Worm (Caenorhabditis elegans) whole organism, L2 larva: ENCODE results near the gene srw-53.

Experiments
- C34F6.9 ChIP-seq: fragments of 150-350 bp; optimal IDR thresholded peaks from 2 replicates; lab custom pipeline; 2014; ENCODE audit warnings: missing biosample characterization, missing genetic modification characterization
- R02D3.7 ChIP-seq: fragments of 150-350 bp; optimal IDR thresholded peaks from 2 replicates; lab custom pipeline; 2014; ENCODE audit warnings: missing biosample characterization, missing genetic modification characterization
- Y55F3AM.14 ChIP-seq: fragments of 200-800 bp; sonication (Bioruptor generic); optimal IDR thresholded peaks from 2 replicates; lab custom pipeline; 2018; ENCODE audit warnings: mild to moderate bottlenecking, missing genetic modification characterization, missing compliant biosample characterization
- ZK546.5 ChIP-seq: sonication (generic microtip); optimal IDR thresholded peaks from 2 replicates; lab custom pipeline; 2017; ENCODE audit warnings: missing biosample characterization, missing genetic modification characterization
- ama-1 ChIP-seq: fragments of 150-350 bp; optimal IDR thresholded peaks from 2 replicates; lab custom pipeline; 2018; ENCODE audit warnings: inconsistent platforms
- ceh-16 ChIP-seq: fragments of 150-350 bp; optimal IDR thresholded peaks from 2 replicates; lab custom pipeline; 2014; ENCODE audit warnings: missing biosample characterization, missing genetic modification characterization
- ceh-82 ChIP-seq: fragments of 150-350 bp; optimal IDR thresholded peaks from 2 replicates; lab custom pipeline; 2014; ENCODE audit warnings: missing biosample characterization, missing genetic modification characterization
- crh-2 ChIP-seq: sonication (generic microtip); optimal IDR thresholded peaks from 2 replicates; lab custom pipeline; 2017; ENCODE audit warnings: missing biosample characterization, missing genetic modification characterization
- dmd-4 ChIP-seq: sonication (generic microtip); optimal IDR thresholded peaks from 2 replicates; lab custom pipeline; 2017; ENCODE audit warnings: missing biosample characterization, missing genetic modification characterization
- egl-27 ChIP-seq: sonication (generic microtip); optimal IDR thresholded peaks from 3 replicates; lab custom pipeline; 2017; ENCODE audit warnings: missing biosample characterization, missing genetic modification reagents, missing genetic modification characterization
- elt-1 ChIP-seq: fragments of 150-350 bp; optimal IDR thresholded peaks from 2 replicates; lab custom pipeline; 2014; ENCODE audit warnings: missing biosample characterization, missing genetic modification characterization
- elt-3 ChIP-seq: sonication (generic microtip); optimal IDR thresholded peaks from 2 replicates; lab custom pipeline; 2017; ENCODE audit warnings: missing biosample characterization, missing genetic modification characterization
- fos-1 ChIP-seq: fragments of 150-350 bp; optimal IDR thresholded peaks from 2 replicates; lab custom pipeline; 2014; ENCODE audit warnings: missing biosample characterization, missing genetic modification characterization
- lin-11 ChIP-seq: fragments of 150-350 bp; sonication (generic microtip); optimal IDR thresholded peaks from 2 replicates; lab custom pipeline; 2014; ENCODE audit warnings: missing biosample characterization, missing genetic modification characterization, inconsistent platforms, mixed read lengths
- lin-13 ChIP-seq: fragments of 150-350 bp; optimal IDR thresholded peaks from 2 replicates; lab custom pipeline; 2014; ENCODE audit warnings: missing biosample characterization, missing genetic modification reagents, missing genetic modification characterization
- lsy-2 ChIP-seq, 2 experiments: fragments of 150-350 bp in 1 of 2; sonication (generic microtip) in 1 of 2; optimal IDR thresholded peaks; 2 replicates each; lab custom pipeline; 2014 to 2017; ENCODE audit warnings: missing biosample characterization in 2 of 2, missing genetic modification characterization in 2 of 2
- mab-5 ChIP-seq: fragments of 150-350 bp; optimal IDR thresholded peaks from 2 replicates; lab custom pipeline; 2014; ENCODE audit warnings: missing biosample characterization, missing genetic modification characterization
- mbf-1 ChIP-seq: sonication (generic microtip); optimal IDR thresholded peaks from 2 replicates; lab custom pipeline; 2017; ENCODE audit warnings: missing biosample characterization, missing genetic modification characterization
- mdl-1 ChIP-seq, 2 experiments: fragments of 150-350 bp in 1 of 2; sonication (generic microtip) in 1 of 2; optimal IDR thresholded peaks; 2 replicates each; lab custom pipeline; 2017; ENCODE audit warnings: missing biosample characterization in 2 of 2, missing genetic modification characterization in 2 of 2
- nhr-10 ChIP-seq: sonication (generic microtip); optimal IDR thresholded peaks from 2 replicates; lab custom pipeline; 2017; ENCODE audit warnings: missing biosample characterization, missing genetic modification characterization
- nhr-11 ChIP-seq: fragments of 150-350 bp; optimal IDR thresholded peaks from 2 replicates; lab custom pipeline; 2014; ENCODE audit warnings: missing biosample characterization, missing genetic modification characterization
- nhr-12 ChIP-seq: fragments of 150-350 bp; optimal IDR thresholded peaks from 2 replicates; lab custom pipeline; 2014; ENCODE audit warnings: missing biosample characterization, missing genetic modification characterization
- nhr-21 ChIP-seq: fragments of 150-350 bp; optimal IDR thresholded peaks from 2 replicates; lab custom pipeline; 2014; ENCODE audit warnings: missing biosample characterization, missing genetic modification characterization
- nhr-23 ChIP-seq: fragments of 150-350 bp; optimal IDR thresholded peaks from 2 replicates; lab custom pipeline; 2014; ENCODE audit warnings: missing biosample characterization, missing genetic modification reagents, missing genetic modification characterization
- nhr-25 ChIP-seq: fragments of 150-350 bp; sonication (generic microtip); optimal IDR thresholded peaks from 3 replicates; lab custom pipeline; 2014; ENCODE audit warnings: missing biosample characterization, missing genetic modification characterization
- nhr-6 ChIP-seq: fragments of 150-350 bp; optimal IDR thresholded peaks from 2 replicates; lab custom pipeline; 2014; ENCODE audit warnings: missing biosample characterization, missing genetic modification characterization
- nhr-77 ChIP-seq: fragments of 150-350 bp; optimal IDR thresholded peaks from 2 replicates; lab custom pipeline; 2014; ENCODE audit warnings: missing biosample characterization, missing genetic modification characterization
- peb-1 ChIP-seq: fragments of 150-350 bp; optimal IDR thresholded peaks from 2 replicates; lab custom pipeline; 2014; ENCODE audit warnings: missing biosample characterization, missing genetic modification characterization
- sma-9 ChIP-seq, 2 experiments: fragments of 150-350 bp in 1 of 2; sonication (generic microtip) in 1 of 2; optimal IDR thresholded peaks; 2 replicates each; lab custom pipeline; 2014 to 2016; ENCODE audit warnings: missing genetic modification characterization in 2 of 2, mild to moderate bottlenecking in 1 of 2, missing biosample characterization in 1 of 2, missing compliant biosample characterization in 1 of 2, missing genetic modification reagents in 1 of 2, moderate library complexity in 1 of 2
- snpc-4 ChIP-seq: fragments of 150-350 bp; optimal IDR thresholded peaks from 2 replicates; lab custom pipeline; 2014; ENCODE audit warnings: missing biosample characterization, missing genetic modification characterization
- unc-55 ChIP-seq: fragments of 150-350 bp; sonication (generic microtip); optimal IDR thresholded peaks from 3 replicates; lab custom pipeline; 2014; ENCODE audit warnings: missing biosample characterization, missing genetic modification reagents, missing genetic modification characterization
- unc-62 ChIP-seq: fragments of 150-350 bp; optimal IDR thresholded peaks from 2 replicates; lab custom pipeline; 2014; ENCODE audit warnings: missing biosample characterization, missing genetic modification reagents, missing genetic modification characterization
- zag-1 ChIP-seq: fragments of 150-350 bp; optimal IDR thresholded peaks from 2 replicates; lab custom pipeline; 2014; ENCODE audit warnings: missing biosample characterization, missing genetic modification characterization
- ztf-1 ChIP-seq: fragments of 200-800 bp; sonication (Bioruptor generic); conservative IDR thresholded peaks from 2 replicates; pipeline ENCODE4 v1.3.6; 2022; ENCODE audit warnings: missing genetic modification characterization, missing compliant biosample characterization
- ztf-4 ChIP-seq: fragments of 150-350 bp; optimal IDR thresholded peaks from 2 replicates; lab custom pipeline; 2014; ENCODE audit warnings: missing biosample characterization, missing genetic modification characterization

The srw-53 gene

DNA sequence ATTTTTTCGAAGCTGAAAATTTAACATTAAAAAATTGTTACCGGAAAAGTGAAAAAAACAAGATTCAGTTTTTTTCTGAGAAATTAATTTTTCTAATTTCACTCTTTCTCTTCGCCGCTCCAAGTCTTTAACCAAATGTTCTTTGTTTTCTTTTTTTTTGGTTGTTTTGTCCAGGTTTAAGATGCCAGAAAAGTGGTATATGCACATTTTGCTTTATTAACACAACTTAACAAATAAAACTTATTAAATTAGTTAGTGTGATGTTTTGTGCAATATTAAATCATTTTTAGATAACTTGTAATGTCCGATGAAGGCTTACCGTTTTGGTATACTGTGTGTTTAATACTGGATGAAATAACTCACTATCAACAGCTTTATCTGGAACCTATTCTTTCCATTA, at the start of gene srw-53:
srw-53 (plus strand) TSS at position 301 of the 400 bp plus-strand sequence.
- no peak for TF ChIP-seq peb-1 (tag; lab: Kevin White, UChicago)
- no peak for TF ChIP-seq mbf-1 (tag; lab: Kevin White, UChicago)
- no peak for TF ChIP-seq snpc-4
- TF ChIP-seq zag-1 (tag; lab: Kevin White, UChicago), result no peak
- no peak for TF ChIP-seq fos-1 (tag; lab: Kevin White, UChicago)
- no peak for TF ChIP-seq lin-13 (GFP tag; lab: Kevin White, UChicago)
- no peak for TF ChIP-seq Y55F3AM.14 (GFP tag; lab: Kevin White, UChicago)
- no peak for TF ChIP-seq ama-1 (lab: Kevin White, UChicago)
- TF ChIP-seq ceh-82, result no peak
- TF ChIP-seq unc-55, result no peak
- TF ChIP-seq nhr-25, result no peak
- TF ChIP-seq ztf-4 (tag; lab: Kevin White, UChicago), result no peak
- TF ChIP-seq ceh-16 (tag; lab: Kevin White, UChicago), result no peak
- TF ChIP-seq nhr-10 (tag; lab: Kevin White, UChicago), result no peak
- no peak for TF ChIP-seq mab-5 (tag; lab: Kevin White, UChicago)
- TF ChIP-seq R02D3.7 (tag; lab: Kevin White, UChicago), result no peak
- no peak for TF ChIP-seq dmd-4 (tag; lab: Kevin White, UChicago)
- no peak for TF ChIP-seq nhr-23 (tag; lab: Kevin White, UChicago)

DNA sequence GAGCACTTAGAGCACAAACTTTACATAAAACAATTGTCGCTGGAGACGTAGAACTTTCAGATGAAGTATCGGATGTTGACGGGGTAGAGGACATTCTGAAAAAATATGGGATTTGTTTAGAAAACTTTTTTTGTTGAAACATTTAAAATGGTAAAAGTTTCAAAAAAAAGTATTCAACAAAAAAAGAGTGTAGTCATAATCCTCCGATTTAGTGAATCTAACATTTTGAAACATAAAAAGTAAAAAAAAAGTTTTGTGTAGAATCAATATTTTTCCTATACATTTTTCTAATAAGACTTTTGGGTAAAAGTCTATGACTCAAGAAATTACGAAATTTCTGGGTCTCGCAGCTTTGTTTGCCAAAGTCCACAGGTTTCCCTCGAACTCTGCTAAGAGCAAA, 46.6 kb upstream of the srw-53 start, which contains the start of gene nhr-213:
nhr-213 (minus strand) TSS at position 101 of the 400 bp plus-strand sequence.
- TF ChIP-seq ceh-16 (tag; lab: Kevin White, UChicago) (no peak), nhr-6 (tag; lab: Kevin White, UChicago) (no peak), ZK546.5 (tag; lab: Kevin White, UChicago) (no peak), egl-27 (tag; lab: Kevin White, UChicago) (no peak), nhr-12 (no peak), mdl-1 (tag; optimal IDR thresholded peaks at IDR 0.05; lab: Kevin White, UChicago) (no peak), ztf-1 (GFP tag; lab: Robert Waterston, UW) (no peak), snpc-4 (no peak), nhr-21 (tag; lab: Kevin White, UChicago) (no peak), nhr-11 (tag; lab: Kevin White, UChicago) (no peak), fos-1 (tag; lab: Kevin White, UChicago) (no peak), ceh-82 (no peak), lin-13 (GFP tag; lab: Kevin White, UChicago) (no peak), elt-3 (tag; lab: Kevin White, UChicago) (no peak)

DNA sequence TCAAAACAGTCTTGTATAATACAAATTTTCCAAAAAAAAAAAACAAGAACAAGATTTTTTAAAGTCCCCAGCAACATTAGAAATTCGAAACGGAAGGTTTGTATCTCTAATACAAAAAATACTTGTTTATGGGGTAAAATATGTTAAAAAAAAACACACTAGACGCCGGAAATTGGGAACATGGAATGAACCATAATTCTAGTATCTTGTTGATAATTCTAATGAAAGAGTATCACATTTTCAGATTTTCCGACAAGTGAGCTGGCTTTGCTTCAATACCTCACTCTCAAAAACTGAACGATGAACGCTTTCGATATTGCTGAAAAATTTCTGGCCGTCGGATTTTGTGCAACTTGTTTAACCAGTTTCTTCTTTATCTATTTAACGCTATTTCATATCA, 45.5 kb upstream of the srw-53 start, which contains the start of gene str-60:
str-60 (plus strand) TSS at position 301 of the 400 bp plus-strand sequence.
- TF ChIP-seq ztf-4 (tag; lab: Kevin White, UChicago) (no peak), mdl-1 (tag; optimal IDR thresholded peaks at IDR 0.05; lab: Kevin White, UChicago) (no peak), lin-13 (GFP tag; lab: Kevin White, UChicago) (no peak), ztf-1 (GFP tag; lab: Robert Waterston, UW) (no peak), egl-27 (tag; lab: Kevin White, UChicago) (no peak), elt-3 (tag; lab: Kevin White, UChicago) (no peak), snpc-4 (no peak), dmd-4 (tag; lab: Kevin White, UChicago) (no peak)

DNA sequence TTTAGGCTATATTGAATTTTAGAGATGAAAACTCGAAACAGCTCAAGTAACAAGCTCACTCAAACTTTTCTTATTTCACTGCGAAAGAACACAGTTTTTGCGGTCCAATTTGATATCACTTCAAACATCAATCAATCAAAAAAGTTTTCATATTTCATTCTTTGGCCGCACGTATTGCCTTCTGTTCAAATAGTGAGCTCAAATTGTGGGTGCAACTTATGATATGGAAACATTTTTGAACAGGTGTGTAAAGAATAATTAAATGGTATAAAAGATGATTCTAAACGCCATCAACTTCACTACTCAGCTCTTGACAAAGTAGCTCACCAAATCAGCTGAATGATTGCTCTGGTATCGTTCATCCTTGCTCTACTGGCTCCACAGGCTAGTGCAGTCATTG, 43.5 kb upstream of the srw-53 start, which contains the start of gene T06C12.14:
T06C12.14 (plus strand) TSS at position 301 of the 400 bp plus-strand sequence.
- TF ChIP-seq nhr-12, result no peak
- TF ChIP-seq mab-5 (tag; lab: Kevin White, UChicago), result no peak
- no peak for TF ChIP-seq nhr-10 (tag; lab: Kevin White, UChicago)
- TF ChIP-seq elt-1 (tag; lab: Kevin White, UChicago), result no peak
- TF ChIP-seq ztf-1 (GFP tag; lab: Robert Waterston, UW), result no peak
- no peak for TF ChIP-seq egl-27 (tag; lab: Kevin White, UChicago)
- no peak for TF ChIP-seq lin-11 (tag; lab: Kevin White, UChicago)
- TF ChIP-seq Y55F3AM.14 (GFP tag; lab: Kevin White, UChicago), result no peak
- TF ChIP-seq nhr-25, result no peak
- TF ChIP-seq ceh-82, result no peak
- no peak for TF ChIP-seq dmd-4 (tag; lab: Kevin White, UChicago)
- TF ChIP-seq lsy-2 (tag; optimal IDR thresholded peaks at IDR 0.05; lab: Kevin White, UChicago), result no peak

DNA sequence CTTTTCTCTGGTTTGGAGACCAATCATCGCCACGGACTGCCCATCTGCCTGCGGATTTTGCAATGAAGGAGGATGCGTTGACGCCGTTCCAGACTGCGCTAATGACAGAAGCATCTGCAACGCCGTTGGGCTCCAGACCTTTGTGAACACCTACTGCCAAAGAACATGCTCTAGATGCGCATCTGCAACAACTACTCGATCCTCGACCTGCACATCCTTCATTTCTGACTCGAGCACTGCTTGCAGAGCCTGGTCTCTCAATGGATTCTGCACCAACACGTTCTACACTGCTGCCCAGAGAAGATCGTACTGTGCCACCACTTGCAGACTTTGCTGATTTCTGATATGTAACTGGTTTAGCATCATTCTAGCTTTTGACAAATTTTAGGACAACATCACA, 42.7 kb upstream of the srw-53 start:
- TF ChIP-seq crh-2 (tag; lab: Kevin White, UChicago), result no peak
- no peak for TF ChIP-seq ztf-4 (tag; lab: Kevin White, UChicago)
- TF ChIP-seq unc-62, result no peak
- no peak for TF ChIP-seq ZK546.5 (tag; lab: Kevin White, UChicago)
- no peak for TF ChIP-seq C34F6.9
- no peak for TF ChIP-seq nhr-77 (tag; lab: Kevin White, UChicago)
- TF ChIP-seq ztf-1 (GFP tag; lab: Robert Waterston, UW), result no peak
- no peak for TF ChIP-seq egl-27 (tag; lab: Kevin White, UChicago)
- TF ChIP-seq lin-11 (tag; lab: Kevin White, UChicago), result no peak
- no peak for TF ChIP-seq sma-9 (GFP tag; optimal IDR thresholded peaks at IDR 0.05; lab: Kevin White, UChicago)
- TF ChIP-seq sma-9 (tag; optimal IDR thresholded peaks at IDR 0.05; lab: Kevin White, UChicago), result no peak
- TF ChIP-seq unc-55, result no peak
